Fruit fly (Drosophila melanogaster) whole organism, prepupa: ENCODE measurements around the gene defl.

Experiments used
- CG10631 ChIP-seq: fragments of 200-800 bp; sonication (Bioruptor generic); optimal IDR thresholded peaks from 2 replicates; lab custom pipeline; 2016; ENCODE audit warnings: missing biosample characterization, missing genetic modification characterization
- CG3032 ChIP-seq: fragments of 200-800 bp; optimal IDR thresholded peaks from 2 replicates; lab custom pipeline; 2019; ENCODE audit warnings: missing biosample characterization, mild to moderate bottlenecking, missing genetic modification characterization, moderate library complexity
- CG34406 ChIP-seq: fragments of 200-800 bp; sonication (Bioruptor generic); optimal IDR thresholded peaks from 3 replicates; lab custom pipeline; 2016; ENCODE audit warnings: missing biosample characterization, missing genetic modification characterization
- CG3919 ChIP-seq: fragments of 200-800 bp; sonication (Bioruptor generic); optimal IDR thresholded peaks from 3 replicates; lab custom pipeline; 2016; ENCODE audit warnings: missing biosample characterization, missing genetic modification characterization
- CG6276 ChIP-seq: fragments of 200-800 bp; sonication (Bioruptor generic); optimal IDR thresholded peaks from 2 replicates; lab custom pipeline; 2017; ENCODE audit warnings: missing biosample characterization, mild to moderate bottlenecking, missing genetic modification characterization
- CG6854 ChIP-seq: fragments of 200-800 bp; sonication (Bioruptor generic); optimal IDR thresholded peaks from 2 replicates; lab custom pipeline; 2017; ENCODE audit warnings: missing biosample characterization, mild to moderate bottlenecking, missing genetic modification characterization
- CG8119 ChIP-seq: fragments of 200-800 bp; sonication (Bioruptor generic); IDR thresholded peaks from 3 replicates; pipeline ENCODE4 v1.3.6; 2022; ENCODE audit warnings: missing biosample characterization, missing genetic modification characterization
- CG8632 ChIP-seq: fragments of 200-800 bp; sonication (Bioruptor generic); optimal IDR thresholded peaks from 3 replicates; lab custom pipeline; 2016; ENCODE audit warnings: missing biosample characterization, missing genetic modification characterization
- CG9139 ChIP-seq: fragments of 200-800 bp; sonication (Bioruptor generic); optimal IDR thresholded peaks from 3 replicates; lab custom pipeline; 2017; ENCODE audit warnings: missing biosample characterization, mild to moderate bottlenecking, missing genetic modification characterization
- Eip78C ChIP-seq: fragments of 200-800 bp; sonication (Bioruptor generic); peaks from one replicate; lab custom pipeline; 2016; ENCODE audit warnings: missing biosample characterization, missing genetic modification characterization
- Ets21C ChIP-seq: fragments of 200-800 bp; sonication (Bioruptor generic); optimal IDR thresholded peaks from 3 replicates; lab custom pipeline; 2016; ENCODE audit warnings: missing biosample characterization, missing genetic modification characterization
- Lpt ChIP-seq: fragments of 200-800 bp; sonication (Bioruptor generic); optimal IDR thresholded peaks from 3 replicates; lab custom pipeline; 2016; ENCODE audit warnings: missing biosample characterization, missing genetic modification characterization
- Sox102F ChIP-seq: fragments of 200-800 bp; sonication (Bioruptor generic); optimal IDR thresholded peaks from 2 replicates; lab custom pipeline; 2016; ENCODE audit warnings: missing biosample characterization, mild to moderate bottlenecking, missing genetic modification characterization
- achi ChIP-seq: fragments of 200-800 bp; sonication (Bioruptor generic); optimal IDR thresholded peaks from 3 replicates; lab custom pipeline; 2016; ENCODE audit warnings: missing biosample characterization, missing genetic modification characterization
- dsx ChIP-seq: fragments of 200-800 bp; optimal IDR thresholded peaks from 3 replicates; lab custom pipeline; 2019; ENCODE audit warnings: missing biosample characterization, mild to moderate bottlenecking, missing genetic modification characterization, moderate library complexity; ENCODE audit not compliant: poor library complexity, severe bottlenecking
- eg ChIP-seq: fragments of 200-800 bp; sonication (Bioruptor generic); IDR thresholded peaks from 3 replicates; pipeline ENCODE4 v1.3.6; 2022; ENCODE audit warnings: missing biosample characterization, missing genetic modification characterization
- fkh ChIP-seq: fragments of 200-800 bp; sonication (Bioruptor generic); optimal IDR thresholded peaks from 3 replicates; lab custom pipeline; 2017; ENCODE audit warnings: missing biosample characterization, mild to moderate bottlenecking, missing genetic modification characterization, moderate library complexity
- ss ChIP-seq, 2 experiments: fragments of 200-800 bp; sonication (Bioruptor generic); optimal IDR thresholded peaks; 2 replicates in 1 of 2; 3 replicates in 1 of 2; lab custom pipeline; 2017 to 2018; ENCODE audit warnings: mild to moderate bottlenecking in 2 of 2, missing biosample characterization in 2 of 2, missing genetic modification characterization in 2 of 2, moderate library complexity in 1 of 2
- svp ChIP-seq: fragments of 200-800 bp; sonication (Bioruptor generic); peaks from one replicate; lab custom pipeline; 2016; ENCODE audit warnings: missing biosample characterization, missing genetic modification characterization
- topi ChIP-seq: fragments of 200-800 bp; sonication (Bioruptor generic); optimal IDR thresholded peaks from 3 replicates; lab custom pipeline; 2016; ENCODE audit warnings: missing biosample characterization, missing genetic modification characterization
- vri ChIP-seq: fragments of 200-800 bp; sonication (Bioruptor generic); optimal IDR thresholded peaks from 3 replicates; lab custom pipeline; 2016; ENCODE audit warnings: missing biosample characterization, mild to moderate bottlenecking, missing genetic modification characterization

defl gene

dm6 chr3L:9766364-9766763 is 43.1 kb downstream of the defl start:
- no peak for TF ChIP-seq dsx (GFP tag; lab: Kevin White, UChicago)
- no peak for TF ChIP-seq CG3032 (tag; lab: Kevin White, UChicago)
- peak; percentile 72 for TF ChIP-seq vri (GFP tag; lab: Kevin White, UChicago)
- no peak for TF ChIP-seq CG9139
- TF ChIP-seq Eip78C: peak; percentile 32

dm6 chr3L:9767636-9768358 is 44.6 kb downstream of the defl start:
- peak; percentile 71 for TF ChIP-seq CG6854 (GFP tag; lab: Kevin White, UChicago)
- TF ChIP-seq dsx (GFP tag; lab: Kevin White, UChicago): peak; percentile 72
- TF ChIP-seq CG6276: peak; percentile 17
- no peak for TF ChIP-seq achi
- TF ChIP-seq CG10631 (GFP tag; lab: Kevin White, UChicago): no peak
- TF ChIP-seq eg (GFP tag; lab: Robert Waterston, UW): peak; percentile 16; the same call in 1 of the 3 replicates
- peak; percentile 21 for TF ChIP-seq Eip78C
- TF ChIP-seq Lpt (GFP tag; lab: Kevin White, UChicago): peak; percentile 12
- peak in 1 of 2 experiments; percentile 43 for TF ChIP-seq ss (GFP tag; optimal IDR thresholded peaks at IDR 0.05; lab: Kevin White, UChicago)

dm6 chr3L:9768385-9768784 is 45.2 kb downstream of the defl start:
- no peak for TF ChIP-seq CG8119 (GFP tag; lab: Robert Waterston, UW)
- no peak for TF ChIP-seq eg (GFP tag; lab: Robert Waterston, UW)
- TF ChIP-seq topi (GFP tag; lab: Kevin White, UChicago): no peak
- TF ChIP-seq Sox102F (GFP tag; lab: Kevin White, UChicago): no peak
- TF ChIP-seq fkh (GFP tag; lab: Kevin White, UChicago): peak; percentile 6
- no peak for TF ChIP-seq CG34406 (GFP tag; lab: Kevin White, UChicago)
- TF ChIP-seq svp: peak; percentile 39
- no peak for TF ChIP-seq CG3919 (GFP tag; lab: Kevin White, UChicago)
- TF ChIP-seq vri (GFP tag; lab: Kevin White, UChicago): peak; percentile 38
- TF ChIP-seq, all 60 proteins: peak for 3

- TF ChIP-seq Ets21C (GFP tag; lab: Kevin White, UChicago): no peak
- TF ChIP-seq CG8632 (GFP tag; lab: Kevin White, UChicago): no peak
These were observed 52.5 kb downstream of the defl start for dm6 chr3L:9775728-9776127.
